Fruit fly (Drosophila melanogaster) whole organism, embryonic: ENCODE results near the gene Dnai2.

Experiments
- ATbp ChIP-seq: fragments of 200-800 bp; sonication (Bioruptor generic); optimal IDR thresholded peaks from 2 replicates; lab custom pipeline; 2017; ENCODE audit warnings: missing biosample characterization, mild to moderate bottlenecking, missing genetic modification characterization, missing genetic modification reagents
- Antp ChIP-seq: fragments of 200-800 bp; sonication (Bioruptor generic); optimal IDR thresholded peaks from 3 replicates; lab custom pipeline; 2016; ENCODE audit warnings: missing biosample characterization, missing genetic modification characterization
- Asciz ChIP-seq: fragments of 200-800 bp; sonication (Bioruptor generic); optimal IDR thresholded peaks from 2 replicates; lab custom pipeline; 2017; ENCODE audit warnings: missing biosample characterization, mild to moderate bottlenecking, missing genetic modification characterization, missing genetic modification reagents
- BtbVII ChIP-seq: fragments of 200-800 bp; sonication (Bioruptor generic); optimal IDR thresholded peaks from 3 replicates; lab custom pipeline; 2017; ENCODE audit warnings: missing biosample characterization, mild to moderate bottlenecking, missing genetic modification characterization
- CG10267 ChIP-seq: fragments of 200-800 bp; sonication (Bioruptor generic); optimal IDR thresholded peaks from 2 replicates; lab custom pipeline; 2018; ENCODE audit warnings: missing biosample characterization, mild to moderate bottlenecking, missing genetic modification characterization, moderate library complexity
- CG10321 ChIP-seq: fragments of 200-800 bp; sonication (Bioruptor generic); IDR thresholded peaks from 2 replicates; pipeline ENCODE4 v1.3.6; 2022; ENCODE audit warnings: missing biosample characterization, missing genetic modification characterization
- CG10366 ChIP-seq: fragments of 200-800 bp; sonication (Bioruptor generic); IDR thresholded peaks from 2 replicates; pipeline ENCODE4 v1.3.6; 2022; ENCODE audit warnings: missing biosample characterization, missing genetic modification characterization
- CG10543 ChIP-seq: fragments of 200-800 bp; sonication (Bioruptor generic); optimal IDR thresholded peaks from 3 replicates; lab custom pipeline; 2017; ENCODE audit warnings: missing biosample characterization, mild to moderate bottlenecking, missing genetic modification characterization, moderate library complexity
- CG11696 ChIP-seq: fragments of 200-800 bp; sonication (Bioruptor generic); IDR thresholded peaks from 2 replicates; pipeline ENCODE4 v1.3.6; 2022; ENCODE audit warnings: missing biosample characterization, missing genetic modification characterization
- CG11723 ChIP-seq: fragments of 200-800 bp; sonication (Bioruptor generic); optimal IDR thresholded peaks from 2 replicates; lab custom pipeline; 2017; ENCODE audit warnings: missing biosample characterization, mild to moderate bottlenecking, missing genetic modification characterization
- CG14965 ChIP-seq: fragments of 200-800 bp; sonication (Bioruptor generic); optimal IDR thresholded peaks from 2 replicates; lab custom pipeline; 2016; ENCODE audit warnings: missing biosample characterization, missing genetic modification characterization, borderline replicate concordance
- CG15269 ChIP-seq: fragments of 200-800 bp; sonication (Bioruptor generic); optimal IDR thresholded peaks from 2 replicates; lab custom pipeline; 2018; ENCODE audit warnings: missing biosample characterization, mild to moderate bottlenecking, missing genetic modification characterization, moderate library complexity
- CG1529 ChIP-seq: fragments of 200-800 bp; sonication (Bioruptor generic); optimal IDR thresholded peaks from 3 replicates; lab custom pipeline; 2018; ENCODE audit warnings: missing biosample characterization, missing genetic modification characterization
- CG15601 ChIP-seq: fragments of 200-800 bp; sonication (Bioruptor generic); optimal IDR thresholded peaks from 3 replicates; lab custom pipeline; 2019; ENCODE audit warnings: missing biosample characterization, mild to moderate bottlenecking, missing genetic modification characterization, moderate library complexity
- CG17802 ChIP-seq: fragments of 200-800 bp; sonication (Bioruptor generic); optimal IDR thresholded peaks from 2 replicates; lab custom pipeline; 2018; ENCODE audit warnings: missing biosample characterization, mild to moderate bottlenecking, missing genetic modification characterization, moderate library complexity
- CG2120 ChIP-seq: fragments of 200-800 bp; sonication (Bioruptor generic); optimal IDR thresholded peaks from 3 replicates; lab custom pipeline; 2016; ENCODE audit warnings: missing biosample characterization, missing genetic modification characterization
- CG2199 ChIP-seq: fragments of 200-800 bp; sonication (Bioruptor generic); IDR thresholded peaks from 3 replicates; pipeline ENCODE4 v1.3.6; 2022; ENCODE audit warnings: missing biosample characterization, missing genetic modification characterization
- CG2875 ChIP-seq: fragments of 200-800 bp; sonication (Bioruptor generic); optimal IDR thresholded peaks from 2 replicates; lab custom pipeline; 2017; ENCODE audit warnings: missing biosample characterization, mild to moderate bottlenecking, missing genetic modification characterization, missing genetic modification reagents
- CG32772 ChIP-seq: fragments of 200-800 bp; sonication (Bioruptor generic); IDR thresholded peaks from 2 replicates; pipeline ENCODE4 v1.3.6; 2022; ENCODE audit warnings: missing biosample characterization, missing genetic modification characterization
- CG5953 ChIP-seq: fragments of 200-800 bp; sonication (Bioruptor generic); IDR thresholded peaks from 2 replicates; pipeline ENCODE4 v1.3.6; 2022; ENCODE audit warnings: missing biosample characterization, missing genetic modification characterization
- CG6272 ChIP-seq: fragments of 200-800 bp; sonication (Bioruptor generic); IDR thresholded peaks from 2 replicates; pipeline ENCODE4 v1.3.6; 2022; ENCODE audit warnings: missing biosample characterization, missing genetic modification characterization
- CG7372 ChIP-seq: fragments of 200-800 bp; sonication (Bioruptor generic); IDR thresholded peaks from 2 replicates; pipeline ENCODE4 v1.3.6; 2022; ENCODE audit warnings: missing biosample characterization, missing genetic modification characterization
- CG7745 ChIP-seq: fragments of 200-800 bp; sonication (Bioruptor generic); optimal IDR thresholded peaks from 2 replicates; lab custom pipeline; 2018; ENCODE audit warnings: missing biosample characterization, mild to moderate bottlenecking, missing genetic modification characterization, moderate library complexity
- CG8388 ChIP-seq: fragments of 200-800 bp; sonication (Bioruptor generic); optimal IDR thresholded peaks from 2 replicates; lab custom pipeline; 2019; ENCODE audit warnings: missing biosample characterization, mild to moderate bottlenecking, missing genetic modification characterization, moderate library complexity
- Dip3 ChIP-seq: fragments of 200-800 bp; sonication (Bioruptor generic); optimal IDR thresholded peaks from 3 replicates; lab custom pipeline; 2016; ENCODE audit warnings: missing biosample characterization, missing genetic modification characterization
- E2f1 ChIP-seq: fragments of 200-800 bp; sonication (Bioruptor generic); IDR thresholded peaks from 2 replicates; pipeline ENCODE4 v1.3.6; 2022; ENCODE audit warnings: missing biosample characterization, missing genetic modification characterization
- Pdp1 ChIP-seq, 2 experiments: fragments of 200-800 bp; sonication (Bioruptor generic); optimal IDR thresholded peaks; 3 replicates each; lab custom pipeline; 2016; ENCODE audit warnings: missing biosample characterization in 2 of 2, missing genetic modification characterization in 2 of 2, mild to moderate bottlenecking in 1 of 2, moderate library complexity in 1 of 2
- Ravus ChIP-seq: fragments of 200-800 bp; sonication (Bioruptor generic); IDR thresholded peaks from 2 replicates; pipeline ENCODE4 v1.3.6; 2022; ENCODE audit warnings: missing biosample characterization, missing genetic modification characterization
- Rfx ChIP-seq: fragments of 200-800 bp; sonication (Bioruptor generic); IDR thresholded peaks from 2 replicates; pipeline ENCODE4 v1.3.6; 2022; ENCODE audit warnings: missing biosample characterization, missing genetic modification characterization
- Ssrp ChIP-seq: fragments of 200-800 bp; sonication (Bioruptor generic); optimal IDR thresholded peaks from 2 replicates; lab custom pipeline; 2018; ENCODE audit warnings: missing biosample characterization, mild to moderate bottlenecking, missing genetic modification characterization, moderate library complexity
- Taf1 ChIP-seq: fragments of 200-800 bp; sonication (Bioruptor generic); IDR thresholded peaks from 2 replicates; pipeline ENCODE4 v1.3.6; 2022; ENCODE audit warnings: missing biosample characterization, missing genetic modification characterization
- Tbp ChIP-seq: fragments of >200 bp; optimal IDR thresholded peaks from 2 replicates; lab custom pipeline; 2018; ENCODE audit warnings: missing biosample characterization, missing genetic modification characterization
- YL-1 ChIP-seq: fragments of 200-800 bp; sonication (Bioruptor generic); optimal IDR thresholded peaks from 3 replicates; lab custom pipeline; 2017; ENCODE audit warnings: missing biosample characterization, mild to moderate bottlenecking, missing genetic modification characterization
- az2 ChIP-seq: fragments of 200-800 bp; sonication (Bioruptor generic); optimal IDR thresholded peaks from 3 replicates; lab custom pipeline; 2016; ENCODE audit warnings: missing biosample characterization, missing genetic modification characterization
- caup ChIP-seq: fragments of 200-800 bp; sonication (Bioruptor generic); optimal IDR thresholded peaks from 3 replicates; lab custom pipeline; 2017; ENCODE audit warnings: missing biosample characterization, mild to moderate bottlenecking, missing genetic modification characterization, moderate library complexity; ENCODE audit not compliant: severe bottlenecking
- chif ChIP-seq, 2 experiments: fragments of 200-800 bp; sonication (Bioruptor generic); optimal IDR thresholded peaks; 3 replicates each; lab custom pipeline; 2016; ENCODE audit warnings: missing biosample characterization in 2 of 2, missing genetic modification characterization in 2 of 2
- corto ChIP-seq: fragments of 200-800 bp; sonication (Bioruptor generic); optimal IDR thresholded peaks from 2 replicates; lab custom pipeline; 2016; ENCODE audit warnings: missing biosample characterization, mild to moderate bottlenecking, missing genetic modification characterization, moderate library complexity
- esg ChIP-seq: fragments of 200-800 bp; sonication (Bioruptor generic); conservative IDR thresholded peaks from 2 replicates; pipeline ENCODE4 v1.3.6; 2022; ENCODE audit warnings: missing biosample characterization, missing genetic modification characterization
- exex ChIP-seq: fragments of 200-800 bp; sonication (Bioruptor generic); optimal IDR thresholded peaks from 4 replicates; lab custom pipeline; 2018; ENCODE audit warnings: missing biosample characterization, mild to moderate bottlenecking, missing genetic modification characterization, moderate library complexity
- hkb ChIP-seq, 2 experiments: fragments of 200-800 bp in 1 of 2; fragments of >200 bp in 1 of 2; sonication (Bioruptor generic) in 1 of 2; IDR thresholded peaks in 1 of 2; optimal IDR thresholded peaks in 1 of 2; 2 replicates each; pipeline versions ENCODE4 v1.3.6 to Lab custom; 2017 to 2022; ENCODE audit warnings: missing biosample characterization in 1 of 2, missing genetic modification characterization in 1 of 2
- lab ChIP-seq: fragments of 200-800 bp; sonication (Bioruptor generic); optimal IDR thresholded peaks from 3 replicates; lab custom pipeline; 2017; ENCODE audit warnings: missing biosample characterization, missing genetic modification characterization, mild to moderate bottlenecking, moderate library complexity, missing genetic modification reagents
- luna ChIP-seq: fragments of 200-800 bp; sonication (Bioruptor generic); optimal IDR thresholded peaks from 2 replicates; lab custom pipeline; 2016; ENCODE audit warnings: missing biosample characterization, missing genetic modification characterization
- phol ChIP-seq: fragments of 200-800 bp; sonication (Bioruptor generic); optimal IDR thresholded peaks from 3 replicates; lab custom pipeline; 2018; ENCODE audit warnings: missing biosample characterization, mild to moderate bottlenecking, missing genetic modification characterization, moderate library complexity
- sd ChIP-seq: fragments of 200-800 bp; sonication (Bioruptor generic); optimal IDR thresholded peaks from 3 replicates; lab custom pipeline; 2018; ENCODE audit warnings: missing biosample characterization, mild to moderate bottlenecking, missing genetic modification characterization, moderate library complexity
- sisA ChIP-seq: fragments of 200-800 bp; sonication (Bioruptor generic); IDR thresholded peaks from 2 replicates; pipeline ENCODE4 v1.3.6; 2022; ENCODE audit warnings: missing biosample characterization, missing genetic modification characterization
- so ChIP-seq: fragments of 200-800 bp; sonication (Bioruptor generic); IDR thresholded peaks from 3 replicates; pipeline ENCODE4 v1.3.6; 2022; ENCODE audit warnings: missing biosample characterization, missing genetic modification characterization
- sr ChIP-seq: fragments of 200-800 bp; sonication (Bioruptor generic); IDR thresholded peaks from 3 replicates; pipeline ENCODE4 v1.3.6; 2022; ENCODE audit warnings: missing biosample characterization, missing genetic modification characterization
- toy ChIP-seq: fragments of 200-800 bp; sonication (Bioruptor generic); IDR thresholded peaks from 2 replicates; pipeline ENCODE4 v1.3.6; 2022; ENCODE audit warnings: missing biosample characterization, missing genetic modification characterization

The Dnai2 gene

DNA sequence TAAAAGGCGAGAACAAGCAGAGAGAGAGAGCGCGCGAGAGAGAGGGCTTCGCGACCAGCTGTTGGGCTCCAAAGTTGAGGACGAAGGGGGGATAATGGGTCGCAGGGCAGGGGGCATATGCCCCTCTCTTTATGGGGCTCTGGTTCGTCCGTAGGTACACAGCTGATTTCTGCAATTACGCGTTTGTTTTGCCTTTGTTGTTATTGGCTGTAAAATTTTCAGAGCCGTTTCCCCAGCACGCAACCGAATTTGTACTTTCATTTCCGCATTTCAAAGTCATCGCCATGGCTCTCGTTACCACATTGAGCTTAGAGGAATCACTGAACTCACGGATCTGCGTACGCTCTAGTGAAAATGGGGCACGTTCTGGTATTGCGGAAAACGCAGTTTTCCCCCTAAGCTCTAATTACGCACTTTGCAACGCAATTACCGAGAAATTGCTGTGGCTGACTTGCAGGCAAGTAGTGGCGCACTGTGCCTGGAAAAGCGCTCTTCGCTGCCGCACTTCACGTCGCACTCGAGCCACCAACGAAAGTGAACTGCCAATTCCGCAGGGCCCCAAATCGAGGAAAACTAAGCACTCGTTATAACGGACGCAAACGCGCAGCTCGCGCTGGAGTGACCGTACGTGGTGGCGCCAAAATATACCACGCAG is 9.0 kb upstream of the Dnai2 start, which contains the start of gene CG11658 (continued):
- TF ChIP-seq Asciz (GFP tag; lab: Kevin White, UChicago) (no peak), Tbp (GFP tag; lab: Kevin White, UChicago) (no peak), chif (GFP tag; optimal IDR thresholded peaks at IDR 0.05; lab: Kevin White, UChicago) (no peak), ATbp (GFP tag; lab: Kevin White, UChicago) (peak; percentile 2), CG7372 (GFP tag; lab: Robert Waterston, UW) (no peak), az2 (GFP tag; lab: Kevin White, UChicago) (no peak), E2f1 (no peak), corto (GFP tag; lab: Kevin White, UChicago) (no peak), YL-1 (peak; percentile 10), phol (no peak), CG8388 (GFP tag; lab: Kevin White, UChicago) (no peak), toy (GFP tag; lab: Robert Waterston, UW) (no peak), CG2199 (GFP tag; lab: Robert Waterston, UW) (no peak), sr (peak; percentile 49; the same call in 1 of the 3 replicates), exex (tag; lab: Kevin White, UChicago) (peak; percentile 54), caup (GFP tag; lab: Kevin White, UChicago) (no peak), CG17802 (no peak), esg (GFP tag; lab: Robert Waterston, UW) (no peak), lab (GFP tag; lab: Kevin White, UChicago) (no peak), Dip3 (GFP tag; lab: Kevin White, UChicago) (no peak), CG2120 (GFP tag; lab: Kevin White, UChicago) (no peak), CG15269 (tag; lab: Kevin White, UChicago) (no peak), CG14965 (GFP tag; lab: Kevin White, UChicago) (no peak), CG2875 (GFP tag; lab: Kevin White, UChicago) (no peak), Taf1 (GFP tag; lab: Robert Waterston, UW) (no peak), CG11723 (GFP tag; lab: Kevin White, UChicago) (no peak), CG10321 (GFP tag; lab: Robert Waterston, UW) (no peak), Ravus (no peak), Antp (GFP tag; lab: Kevin White, UChicago) (no peak), Rfx (GFP tag; lab: Robert Waterston, UW) (peak; percentile 4), CG6272 (GFP tag; lab: Robert Waterston, UW) (no peak), hkb (optimal IDR thresholded peaks at IDR 0.05; lab: Kevin White, UChicago) (no peak), hkb (GFP tag; IDR thresholded peaks at IDR 0.05; lab: Robert Waterston, UW) (no peak), CG10543 (peak; percentile 63), CG11696 (GFP tag; lab: Robert Waterston, UW) (no peak), CG15601 (tag; lab: Kevin White, UChicago) (no peak), CG1529 (no peak), Ssrp (no peak), CG10267 (tag; lab: Kevin White, UChicago) (no peak), CG10366 (GFP tag; lab: Robert Waterston, UW) (no peak), Pdp1 (GFP tag; optimal IDR thresholded peaks at IDR 0.05; lab: Kevin White, UChicago) (no peak), CG5953 (0 out of 2 replicates have a peak, but pooled peaks have one; percentile 9), sd (peak; percentile 8), luna (GFP tag; lab: Kevin White, UChicago) (no peak), so (GFP tag; lab: Robert Waterston, UW) (0 out of 3 replicates have a peak, but pooled peaks have one; percentile 14), BtbVII (GFP tag; lab: Kevin White, UChicago) (peak; percentile 25), sisA (GFP tag; lab: Robert Waterston, UW) (no peak), CG32772 (GFP tag; lab: Robert Waterston, UW) (no peak), CG7745 (tag; lab: Kevin White, UChicago) (no peak)
